Fruit fly (Drosophila melanogaster): ENCODE results near the gene lft.

Gene lft

dm6 chr2L:10333091-10333991 lies 30.9 kb upstream of the lft start, which contains the start of gene GATAd (continued):
- TF ChIP-seq sob (GFP tag; IDR thresholded peaks at IDR 0.05) (no peak), CG14014 (GFP tag; IDR thresholded peaks at IDR 0.05) (no peak), Hsf (GFP tag; optimal IDR thresholded peaks at IDR 0.05) (no peak), CG8924 (tag; optimal IDR thresholded peaks at IDR 0.05) (peak; percentile 46), CG7271 (tag; optimal IDR thresholded peaks at IDR 0.05) (no peak), en (GFP tag; optimal IDR thresholded peaks at IDR 0.05) (no peak), Lim3 (GFP tag; IDR thresholded peaks at IDR 0.05) (no peak), CG17568 (GFP tag; optimal IDR thresholded peaks at IDR 0.05) (no peak), lola (GFP tag; optimal IDR thresholded peaks at IDR 0.05) (no peak), Dip3 (GFP tag; optimal IDR thresholded peaks at IDR 0.05) (no peak), ac (GFP tag; optimal IDR thresholded peaks at IDR 0.05) (no peak), CG8765 (GFP tag; IDR thresholded peaks at IDR 0.05) (no peak), chinmo (GFP tag; IDR thresholded peaks at IDR 0.05; ENCODE audit: partially characterized antibody) (peak; percentile 74; the same call in 1 of the 4 replicates), Neu2 (GFP tag; optimal IDR thresholded peaks at IDR 0.05; ENCODE audit: borderline replicate concordance) (no peak), psq (GFP tag; optimal IDR thresholded peaks at IDR 0.05) (no peak), D (optimal IDR thresholded peaks at IDR 0.05) (no peak), D (GFP tag; optimal IDR thresholded peaks at IDR 0.05) (no peak), CG32772 (GFP tag; IDR thresholded peaks at IDR 0.05) (no peak), ems (GFP tag; optimal IDR thresholded peaks at IDR 0.05) (no peak), Vsx1 (GFP tag; optimal IDR thresholded peaks at IDR 0.05) (no peak), bowl (GFP tag; IDR thresholded peaks at IDR 0.05) (no peak), Spps (tag; optimal IDR thresholded peaks at IDR 0.05) (no peak), CG4820 (GFP tag; optimal IDR thresholded peaks at IDR 0.05) (no peak), nerfin-1 (tag; optimal IDR thresholded peaks at IDR 0.05) (no peak), Mes4 (GFP tag; optimal IDR thresholded peaks at IDR 0.05) (no peak), repo (GFP tag; optimal IDR thresholded peaks at IDR 0.05) (no peak), pb (GFP tag; optimal IDR thresholded peaks at IDR 0.05) (no peak), pzg (GFP tag; optimal IDR thresholded peaks at IDR 0.05) (peak; percentile 62), ham (GFP tag; IDR thresholded peaks at IDR 0.05) (no peak), HLH54F (GFP tag; optimal IDR thresholded peaks at IDR 0.05) (no peak), CG18764 (GFP tag; optimal IDR thresholded peaks at IDR 0.05) (no peak), CG8478 (optimal IDR thresholded peaks at IDR 0.05) (no peak), schlank (tag; optimal IDR thresholded peaks at IDR 0.05) (no peak), Atf6 (GFP tag; IDR thresholded peaks at IDR 0.05) (no peak), CG1647 (GFP tag; optimal IDR thresholded peaks at IDR 0.05) (no peak), Asciz (GFP tag; optimal IDR thresholded peaks at IDR 0.05) (no peak), CG11247 (GFP tag; IDR thresholded peaks at IDR 0.05) (no peak), CG13296 (GFP tag; optimal IDR thresholded peaks at IDR 0.05) (no peak), Sin3A (optimal IDR thresholded peaks at IDR 0.05) (peak; percentile 3), dan (GFP tag; IDR thresholded peaks at IDR 0.05) (no peak), grau (tag; optimal IDR thresholded peaks at IDR 0.05) (peak; percentile 19), Dip2 (GFP tag; IDR thresholded peaks at IDR 0.05) (no peak), CTCF (GFP tag; optimal IDR thresholded peaks at IDR 0.05) (peak; percentile 1), CG9609 (GFP tag; optimal IDR thresholded peaks at IDR 0.05) (no peak), CG7987 (GFP tag; optimal IDR thresholded peaks at IDR 0.05) (no peak), CG5953 (GFP tag; IDR thresholded peaks at IDR 0.05) (no peak), CG11456 (GFP tag; IDR thresholded peaks at IDR 0.05) (no peak), Doc2 (GFP tag; IDR thresholded peaks at IDR 0.05) (no peak), salm (tag; optimal IDR thresholded peaks at IDR 0.05) (no peak), bab2 (GFP tag; optimal IDR thresholded peaks at IDR 0.05) (no peak), CG30403 (GFP tag; optimal IDR thresholded peaks at IDR 0.05) (peak; percentile 27), cg (GFP tag; optimal IDR thresholded peaks at IDR 0.05) (no peak)

Data from whole organism, embryonic.